Worm (Caenorhabditis elegans) whole organism, L4/young adult: ENCODE measurements around the gene hum-10.

Experiments
- W03F9.2 ChIP-seq: fragments of 150-350 bp; optimal IDR thresholded peaks from 2 replicates; lab custom pipeline; 2014; ENCODE audit warnings: missing biosample characterization, missing genetic modification characterization
- dao-5 ChIP-seq: sonication (generic microtip); optimal IDR thresholded peaks from 2 replicates; lab custom pipeline; 2016; ENCODE audit warnings: missing genotype, missing genetic modification characterization, moderate library complexity, missing compliant biosample characterization
- him-1 ChIP-seq: sonication (generic microtip); optimal IDR thresholded peaks from 2 replicates; lab custom pipeline; 2016; ENCODE audit warnings: missing genotype, missing genetic modification reagents, missing genetic modification characterization, missing compliant biosample characterization

- TF ChIP-seq him-1 (tag; lab: Kevin White, UChicago) (no peak), dao-5 (tag; lab: Kevin White, UChicago) (no peak), W03F9.2 (no peak)
Observed at ce11 chrX:4821602-4822001, 39.5 kb upstream of the hum-10 start.
